Fruit fly (Drosophila melanogaster): Measurements from ENCODE around the gene Ada.
A peak's percentile ranks its signal among the peaks of the same experiment; 100 is the strongest.

Ada gene

dm6 chr3R:9050519-9051119 is 14.4 kb upstream of the Ada start, which contains the start of gene Nmdmc (continued):
- TF ChIP-seq Dref (GFP tag; IDR thresholded peaks at IDR 0.05) (no peak), CG9609 (GFP tag; optimal IDR thresholded peaks at IDR 0.05) (no peak), CG17568 (GFP tag; optimal IDR thresholded peaks at IDR 0.05) (no peak), inv (GFP tag; IDR thresholded peaks at IDR 0.05; ENCODE audit: partially characterized antibody) (no peak), ttk (GFP tag; IDR thresholded peaks at IDR 0.05) (no peak), Oaz (GFP tag; IDR thresholded peaks at IDR 0.05) (no peak), zfh2 (GFP tag; optimal IDR thresholded peaks at IDR 0.05) (no peak), sens-2 (GFP tag; IDR thresholded peaks at IDR 0.05) (no peak), CG14965 (GFP tag; optimal IDR thresholded peaks at IDR 0.05; ENCODE audit: borderline replicate concordance) (no peak), CG34422 (GFP tag; IDR thresholded peaks at IDR 0.05) (no peak), CrebB (tag; optimal IDR thresholded peaks at IDR 0.05) (no peak), Elba2 (GFP tag; optimal IDR thresholded peaks at IDR 0.05) (no peak), slbo (GFP tag; IDR thresholded peaks at IDR 0.05) (no peak), CG7987 (GFP tag; optimal IDR thresholded peaks at IDR 0.05) (no peak), tna (GFP tag; IDR thresholded peaks at IDR 0.05; ENCODE audit: partially characterized antibody) (no peak), fru (optimal IDR thresholded peaks at IDR 0.05) (no peak), ftz-f1 (GFP tag; optimal IDR thresholded peaks at IDR 0.05) (no peak), Sry-δ (GFP tag; optimal IDR thresholded peaks at IDR 0.05) (peak; percentile 29), CG4820 (GFP tag; optimal IDR thresholded peaks at IDR 0.05) (no peak), klu (GFP tag; IDR thresholded peaks at IDR 0.05) (no peak), TFAM (GFP tag; optimal IDR thresholded peaks at IDR 0.05) (no peak), Sox102F (GFP tag; optimal IDR thresholded peaks at IDR 0.05) (no peak), CG17186 (GFP tag; optimal IDR thresholded peaks at IDR 0.05) (peak; percentile 13), CG12236 (GFP tag; optimal IDR thresholded peaks at IDR 0.05) (no peak), CG2889 (GFP tag; IDR thresholded peaks at IDR 0.05) (no peak), nom (GFP tag; optimal IDR thresholded peaks at IDR 0.05) (peak; percentile 40), CG11456 (GFP tag; IDR thresholded peaks at IDR 0.05) (no peak), CG6813 (GFP tag; optimal IDR thresholded peaks at IDR 0.05) (no peak), E2f1 (GFP tag; IDR thresholded peaks at IDR 0.05) (no peak), gsb (GFP tag; IDR thresholded peaks at IDR 0.05) (no peak), CG16863 (GFP tag; optimal IDR thresholded peaks at IDR 0.05) (no peak), gfzf (GFP tag; optimal IDR thresholded peaks at IDR 0.05) (peak; percentile 95), CG12104 (GFP tag; optimal IDR thresholded peaks at IDR 0.05) (no peak), unpg (GFP tag; optimal IDR thresholded peaks at IDR 0.05) (no peak), danr (GFP tag; IDR thresholded peaks at IDR 0.05) (no peak), da (GFP tag; optimal IDR thresholded peaks at IDR 0.05) (no peak), hth (optimal IDR thresholded peaks at IDR 0.05) (no peak), CG8388 (GFP tag; optimal IDR thresholded peaks at IDR 0.05) (no peak), BEAF-32 (GFP tag; optimal IDR thresholded peaks at IDR 0.05) (peak; percentile 44), ken (GFP tag; IDR thresholded peaks at IDR 0.05) (no peak), Nf-YC (tag; optimal IDR thresholded peaks at IDR 0.05) (peak; percentile 36), bsh (GFP tag; optimal IDR thresholded peaks at IDR 0.05) (no peak), CG18476 (GFP tag; optimal IDR thresholded peaks at IDR 0.05) (no peak), CG12744 (GFP tag; optimal IDR thresholded peaks at IDR 0.05) (no peak), Fer3 (tag; optimal IDR thresholded peaks at IDR 0.05) (no peak), gt (GFP tag; IDR thresholded peaks at IDR 0.05) (no peak), zen (tag; optimal IDR thresholded peaks at IDR 0.05) (peak; percentile 8), fd64A (GFP tag; optimal IDR thresholded peaks at IDR 0.05) (no peak), grau (tag; optimal IDR thresholded peaks at IDR 0.05) (peak; percentile 23), sob (GFP tag; IDR thresholded peaks at IDR 0.05) (no peak), Ravus (GFP tag; IDR thresholded peaks at IDR 0.05) (no peak), ato (GFP tag; IDR thresholded peaks at IDR 0.05; ENCODE audit: partially characterized antibody) (no peak)
